Worm (Caenorhabditis elegans): ENCODE results near the gene ctl-2.

ce11 chrII:14319227-14319626, 17.4 kb upstream of the ctl-2 start:
- no peak for TF ChIP-seq klf-2 (GFP tag; conservative IDR thresholded peaks at IDR 0.05)
- no peak for TF ChIP-seq flt-1 (GFP tag; IDR thresholded peaks at IDR 0.05)
- TF ChIP-seq T22C8.4 (GFP tag; IDR thresholded peaks at IDR 0.05) = no peak
- no peak for TF ChIP-seq ztf-29 (GFP tag; IDR thresholded peaks at IDR 0.05)
- TF ChIP-seq tab-1 (GFP tag; IDR thresholded peaks at IDR 0.05) = no peak
- no peak for TF ChIP-seq cog-1 (tag; optimal IDR thresholded peaks at IDR 0.05)
- TF ChIP-seq ref-1 (GFP tag; conservative IDR thresholded peaks at IDR 0.05) = no peak

Measured in whole organism, midembryonic.